Worm (Caenorhabditis elegans) whole organism, L2 larva: ENCODE data around the gene ife-4.

Experiments
- R02D3.7 ChIP-seq: fragments of 150-350 bp; optimal IDR thresholded peaks from 2 replicates; lab custom pipeline; 2014; ENCODE audit warnings: missing biosample characterization, missing genetic modification characterization
- ZK546.5 ChIP-seq: sonication (generic microtip); optimal IDR thresholded peaks from 2 replicates; lab custom pipeline; 2017; ENCODE audit warnings: missing biosample characterization, missing genetic modification characterization
- elt-1 ChIP-seq: fragments of 150-350 bp; optimal IDR thresholded peaks from 2 replicates; lab custom pipeline; 2014; ENCODE audit warnings: missing biosample characterization, missing genetic modification characterization
- lin-13 ChIP-seq: fragments of 150-350 bp; optimal IDR thresholded peaks from 2 replicates; lab custom pipeline; 2014; ENCODE audit warnings: missing biosample characterization, missing genetic modification reagents, missing genetic modification characterization
- mab-5 ChIP-seq: fragments of 150-350 bp; optimal IDR thresholded peaks from 2 replicates; lab custom pipeline; 2014; ENCODE audit warnings: missing biosample characterization, missing genetic modification characterization
- nhr-12 ChIP-seq: fragments of 150-350 bp; optimal IDR thresholded peaks from 2 replicates; lab custom pipeline; 2014; ENCODE audit warnings: missing biosample characterization, missing genetic modification characterization
- skn-1 ChIP-seq: sonication (generic microtip); optimal IDR thresholded peaks from 2 replicates; lab custom pipeline; 2017; ENCODE audit warnings: missing biosample characterization, missing genetic modification characterization
- unc-39 ChIP-seq: fragments of 150-350 bp; optimal IDR thresholded peaks from 2 replicates; lab custom pipeline; 2014; ENCODE audit warnings: missing biosample characterization, missing genetic modification characterization
- unc-62 ChIP-seq: fragments of 150-350 bp; optimal IDR thresholded peaks from 2 replicates; lab custom pipeline; 2014; ENCODE audit warnings: missing biosample characterization, missing genetic modification reagents, missing genetic modification characterization
- ztf-11 ChIP-seq: sonication (generic microtip); optimal IDR thresholded peaks from 2 replicates; lab custom pipeline; 2017; ENCODE audit warnings: missing biosample characterization, missing genetic modification characterization

- TF ChIP-seq ztf-11 (tag; lab: Kevin White, UChicago) (no peak), ZK546.5 (no peak), nhr-12 (tag; lab: Kevin White, UChicago) (no peak), unc-39 (tag; lab: Kevin White, UChicago) (no peak), skn-1 (tag; lab: Kevin White, UChicago) (no peak), lin-13 (GFP tag; lab: Kevin White, UChicago) (no peak), unc-62 (GFP tag; lab: Kevin White, UChicago) (no peak), mab-5 (tag; lab: Kevin White, UChicago) (no peak), elt-1 (tag; lab: Kevin White, UChicago) (no peak), R02D3.7 (tag; lab: Kevin White, UChicago) (no peak)
Observed at ce11 chrX:1148438-1148837, 44.4 kb downstream of the ife-4 start, which contains the start of the genes R193.2 and R193.6.
